Fruit fly (Drosophila melanogaster) whole organism, pupa: ENCODE data around the gene VhaM9.7-c.

Experiments used
- CG10348 ChIP-seq: fragments of 200-800 bp; sonication (Bioruptor generic); IDR thresholded peaks from 2 replicates; pipeline ENCODE4 v1.3.6; 2022; ENCODE audit warnings: missing biosample characterization, missing genetic modification characterization
- CG12605 ChIP-seq: fragments of 200-800 bp; sonication (Bioruptor generic); IDR thresholded peaks from 2 replicates; pipeline ENCODE4 v1.3.6; 2022; ENCODE audit warnings: missing biosample characterization, missing genetic modification characterization
- CG13204 ChIP-seq: fragments of 200-800 bp; sonication (Bioruptor generic); optimal IDR thresholded peaks from 2 replicates; lab custom pipeline; 2018; ENCODE audit warnings: missing biosample characterization, mild to moderate bottlenecking, missing genetic modification characterization, moderate library complexity
- CG14655 ChIP-seq: fragments of 200-800 bp; sonication (Bioruptor generic); optimal IDR thresholded peaks from 3 replicates; lab custom pipeline; 2017; ENCODE audit warnings: mild to moderate bottlenecking, missing biosample characterization, missing genetic modification reagents, missing genetic modification characterization
- CG15710 ChIP-seq: fragments of 200-800 bp; sonication (Bioruptor generic); optimal IDR thresholded peaks from 2 replicates; lab custom pipeline; 2018; ENCODE audit warnings: missing biosample characterization, mild to moderate bottlenecking, missing genetic modification characterization, moderate library complexity
- CG17806 ChIP-seq: fragments of 200-800 bp; sonication (Bioruptor generic); optimal IDR thresholded peaks from 2 replicates; lab custom pipeline; 2018; ENCODE audit warnings: missing biosample characterization, mild to moderate bottlenecking, missing genetic modification characterization, moderate library complexity
- CG32121 ChIP-seq: fragments of 200-800 bp; sonication (Bioruptor generic); IDR thresholded peaks from 2 replicates; pipeline ENCODE4 v1.3.6; 2022; ENCODE audit warnings: missing biosample characterization, missing genetic modification characterization
- CG34367 ChIP-seq: fragments of 200-800 bp; sonication (Bioruptor generic); optimal IDR thresholded peaks from 2 replicates; lab custom pipeline; 2018; ENCODE audit warnings: missing biosample characterization, mild to moderate bottlenecking, missing genetic modification characterization
- CG4496 ChIP-seq: fragments of 200-800 bp; sonication (Bioruptor generic); IDR thresholded peaks from 3 replicates; pipeline ENCODE4 v1.3.6; 2022; ENCODE audit warnings: missing biosample characterization, missing genetic modification characterization
- CG8159 ChIP-seq: fragments of 200-800 bp; sonication (Bioruptor generic); optimal IDR thresholded peaks from 3 replicates; lab custom pipeline; 2018; ENCODE audit warnings: missing biosample characterization, mild to moderate bottlenecking, missing genetic modification characterization, moderate library complexity
- CG8301 ChIP-seq: fragments of 200-800 bp; sonication (Bioruptor generic); optimal IDR thresholded peaks from 2 replicates; lab custom pipeline; 2018; ENCODE audit warnings: missing biosample characterization, mild to moderate bottlenecking, missing genetic modification characterization
- CG9948 ChIP-seq: fragments of 200-800 bp; sonication (Bioruptor generic); optimal IDR thresholded peaks from 2 replicates; lab custom pipeline; 2018; ENCODE audit warnings: missing biosample characterization, mild to moderate bottlenecking, missing genetic modification characterization, moderate library complexity
- D1 ChIP-seq: fragments of 200-800 bp; sonication (Bioruptor generic); optimal IDR thresholded peaks from 2 replicates; lab custom pipeline; 2018; ENCODE audit warnings: missing biosample characterization, mild to moderate bottlenecking, missing genetic modification characterization, moderate library complexity
- EcR ChIP-seq: fragments of 200-800 bp; sonication (Bioruptor generic); optimal IDR thresholded peaks from 3 replicates; lab custom pipeline; 2019; ENCODE audit warnings: missing biosample characterization, missing genetic modification characterization, mild to moderate bottlenecking, moderate library complexity, missing genetic modification reagents
- Ets98B ChIP-seq: fragments of 200-800 bp; sonication (Bioruptor generic); IDR thresholded peaks from 2 replicates; pipeline ENCODE4 v1.3.6; 2022; ENCODE audit warnings: missing biosample characterization, missing genetic modification characterization
- Pif1A ChIP-seq: fragments of 200-800 bp; sonication (Bioruptor generic); optimal IDR thresholded peaks from 3 replicates; lab custom pipeline; 2016; ENCODE audit warnings: missing biosample characterization, missing genetic modification characterization
- Pif1B ChIP-seq: fragments of 200-800 bp; sonication (Bioruptor generic); optimal IDR thresholded peaks from 3 replicates; lab custom pipeline; 2016; ENCODE audit warnings: missing biosample characterization, missing genetic modification characterization
- Snoo ChIP-seq: fragments of 200-800 bp; sonication (Bioruptor generic); optimal IDR thresholded peaks from 3 replicates; lab custom pipeline; 2017; ENCODE audit warnings: missing biosample characterization, mild to moderate bottlenecking, missing genetic modification characterization, inconsistent platforms
- fd96Ca ChIP-seq: fragments of 200-800 bp; sonication (Bioruptor generic); IDR thresholded peaks from 3 replicates; pipeline ENCODE4 v1.3.6; 2022; ENCODE audit warnings: missing biosample characterization, missing genetic modification characterization
- gl ChIP-seq: fragments of 200-800 bp; sonication (Bioruptor generic); optimal IDR thresholded peaks from 2 replicates; lab custom pipeline; 2018; ENCODE audit warnings: missing biosample characterization, mild to moderate bottlenecking, missing genetic modification characterization
- rn ChIP-seq: fragments of 200-800 bp; sonication (Bioruptor generic); IDR thresholded peaks from 2 replicates; pipeline ENCODE4 v1.3.6; 2022; ENCODE audit warnings: missing biosample characterization, missing genetic modification characterization

VhaM9.7-c gene

dm6 chr3L:4215079-4215478 is 28.4 kb upstream of the VhaM9.7-c start, which contains the start of gene Cpr64Ad:
TSS of gene Cpr64Ad (plus strand) at chr3L:4215379.
- TF ChIP-seq CG34367 (no peak), Pif1B (GFP tag; lab: Kevin White, UChicago) (no peak), CG9948 (tag; lab: Kevin White, UChicago) (no peak), gl (tag; lab: Kevin White, UChicago) (no peak), CG10348 (GFP tag; lab: Robert Waterston, UW) (no peak), Snoo (no peak), CG4496 (GFP tag; lab: Robert Waterston, UW) (no peak), CG12605 (no peak), Ets98B (GFP tag; lab: Robert Waterston, UW) (no peak)

DNA sequence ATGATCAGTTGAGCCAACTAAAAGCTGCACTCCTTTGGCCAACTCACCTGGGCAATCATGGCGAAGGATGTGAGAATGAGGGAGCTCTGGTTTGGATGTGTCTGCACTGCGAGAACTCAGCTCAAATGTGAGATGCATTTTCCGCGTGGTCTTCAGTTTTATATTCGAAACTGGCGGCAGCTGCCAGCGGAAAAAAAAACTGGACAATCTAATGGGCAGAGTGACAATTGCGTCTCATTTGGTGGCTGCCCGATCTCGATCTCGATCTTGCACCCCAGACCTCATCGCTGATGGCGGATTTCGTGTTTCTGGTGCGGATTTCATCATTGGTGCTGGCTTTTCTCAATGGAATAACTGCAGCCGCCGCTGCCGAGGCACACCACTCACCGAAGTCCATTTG is 26.1 kb upstream of the VhaM9.7-c start, which contains the start of gene Cpr64Ac:
Gene Cpr64Ac, minus strand, starts transcription at position 101 of the 400 bp plus-strand sequence.
- TF ChIP-seq EcR (GFP tag; lab: Kevin White, UChicago) (no peak), CG8301 (tag; lab: Kevin White, UChicago) (no peak), CG4496 (GFP tag; lab: Robert Waterston, UW) (no peak), rn (GFP tag; lab: Robert Waterston, UW) (no peak), Pif1A (GFP tag; lab: Kevin White, UChicago) (no peak), CG13204 (no peak), Pif1B (GFP tag; lab: Kevin White, UChicago) (no peak), CG32121 (no peak), CG34367 (no peak), CG12605 (no peak), CG17806 (tag; lab: Kevin White, UChicago) (no peak), D1 (tag; lab: Kevin White, UChicago) (no peak), Ets98B (GFP tag; lab: Robert Waterston, UW) (no peak), CG9948 (tag; lab: Kevin White, UChicago) (no peak)

DNA sequence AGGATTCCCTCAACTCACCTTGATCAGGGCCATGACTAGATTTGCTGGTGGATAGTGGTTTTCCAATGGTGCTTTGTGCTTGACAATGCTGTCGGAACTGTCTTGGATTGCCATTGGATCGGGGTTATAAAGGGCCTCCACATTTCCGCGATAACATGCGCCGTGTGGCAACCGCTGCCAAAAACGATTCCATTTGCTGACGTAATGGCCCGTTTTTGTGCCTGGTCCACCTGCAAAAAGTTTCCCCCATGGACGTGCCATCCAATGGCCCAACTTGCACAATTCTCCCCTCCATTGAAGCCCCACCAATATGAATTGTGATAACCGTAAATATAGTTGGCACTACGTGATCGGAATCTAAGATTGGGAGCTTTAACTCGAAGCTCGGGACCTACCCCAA is 24.8 kb upstream of the VhaM9.7-c start, which contains the start of gene Cpr64Ab:
Gene Cpr64Ab, minus strand, starts transcription at position 101 of the 400 bp plus-strand sequence.
- TF ChIP-seq rn (GFP tag; lab: Robert Waterston, UW): no peak
- TF ChIP-seq Ets98B (GFP tag; lab: Robert Waterston, UW): no peak
- no peak for TF ChIP-seq gl (tag; lab: Kevin White, UChicago)
- TF ChIP-seq, all 21 proteins: peak for 0

dm6 chr3L:4209731-4210130 is 23.1 kb upstream of the VhaM9.7-c start:
- TF ChIP-seq CG8301 (tag; lab: Kevin White, UChicago): peak; percentile 45
- peak; percentile 4 for TF ChIP-seq CG9948 (tag; lab: Kevin White, UChicago)
- peak; percentile 83 for TF ChIP-seq CG4496 (GFP tag; lab: Robert Waterston, UW)
- peak; percentile 61 for TF ChIP-seq fd96Ca (GFP tag; lab: Robert Waterston, UW)
- no peak for TF ChIP-seq EcR (GFP tag; lab: Kevin White, UChicago)
- no peak for TF ChIP-seq Snoo
- TF ChIP-seq CG32121: peak; percentile 88
- peak; percentile 79 for TF ChIP-seq Ets98B (GFP tag; lab: Robert Waterston, UW)

- TF ChIP-seq gl (tag; lab: Kevin White, UChicago) (no peak), CG8301 (tag; lab: Kevin White, UChicago) (no peak), CG32121 (no peak), Pif1B (GFP tag; lab: Kevin White, UChicago) (no peak), Pif1A (GFP tag; lab: Kevin White, UChicago) (no peak), CG12605 (no peak), D1 (tag; lab: Kevin White, UChicago) (no peak), CG34367 (no peak), CG4496 (GFP tag; lab: Robert Waterston, UW) (no peak), CG10348 (GFP tag; lab: Robert Waterston, UW) (no peak), rn (GFP tag; lab: Robert Waterston, UW) (no peak), Snoo (no peak), CG14655 (GFP tag; lab: Kevin White, UChicago) (no peak), CG13204 (no peak)
Measured at dm6 chr3L:4209078-4209477, 22.4 kb upstream of the VhaM9.7-c start, which contains the start of gene Cpr64Aa. TSS of gene Cpr64Aa (minus strand) at chr3L:4209178.

dm6 chr3L:4204867-4205266 is 18.2 kb upstream of the VhaM9.7-c start:
- TF ChIP-seq CG12605: no peak
- TF ChIP-seq Ets98B (GFP tag; lab: Robert Waterston, UW): no peak
- TF ChIP-seq CG13204: no peak
- no peak for TF ChIP-seq rn (GFP tag; lab: Robert Waterston, UW)
- no peak for TF ChIP-seq CG4496 (GFP tag; lab: Robert Waterston, UW)
- no peak for TF ChIP-seq CG8159 (tag; lab: Kevin White, UChicago)
- TF ChIP-seq Pif1B (GFP tag; lab: Kevin White, UChicago): no peak
- no peak for TF ChIP-seq fd96Ca (GFP tag; lab: Robert Waterston, UW)
- no peak for TF ChIP-seq CG10348 (GFP tag; lab: Robert Waterston, UW)

dm6 chr3L:4204239-4204638 is 17.6 kb upstream of the VhaM9.7-c start, which contains the start of gene CG15005:
TSS of gene CG15005 (minus strand) at chr3L:4204339.
- no peak for TF ChIP-seq CG8301 (tag; lab: Kevin White, UChicago)
- no peak for TF ChIP-seq rn (GFP tag; lab: Robert Waterston, UW)
- no peak for TF ChIP-seq D1 (tag; lab: Kevin White, UChicago)
- TF ChIP-seq fd96Ca (GFP tag; lab: Robert Waterston, UW): no peak
- TF ChIP-seq CG15710 (tag; lab: Kevin White, UChicago): no peak
